Fruit fly (Drosophila melanogaster): ENCODE data around the gene CG4511.

Gene CG4511

DNA sequence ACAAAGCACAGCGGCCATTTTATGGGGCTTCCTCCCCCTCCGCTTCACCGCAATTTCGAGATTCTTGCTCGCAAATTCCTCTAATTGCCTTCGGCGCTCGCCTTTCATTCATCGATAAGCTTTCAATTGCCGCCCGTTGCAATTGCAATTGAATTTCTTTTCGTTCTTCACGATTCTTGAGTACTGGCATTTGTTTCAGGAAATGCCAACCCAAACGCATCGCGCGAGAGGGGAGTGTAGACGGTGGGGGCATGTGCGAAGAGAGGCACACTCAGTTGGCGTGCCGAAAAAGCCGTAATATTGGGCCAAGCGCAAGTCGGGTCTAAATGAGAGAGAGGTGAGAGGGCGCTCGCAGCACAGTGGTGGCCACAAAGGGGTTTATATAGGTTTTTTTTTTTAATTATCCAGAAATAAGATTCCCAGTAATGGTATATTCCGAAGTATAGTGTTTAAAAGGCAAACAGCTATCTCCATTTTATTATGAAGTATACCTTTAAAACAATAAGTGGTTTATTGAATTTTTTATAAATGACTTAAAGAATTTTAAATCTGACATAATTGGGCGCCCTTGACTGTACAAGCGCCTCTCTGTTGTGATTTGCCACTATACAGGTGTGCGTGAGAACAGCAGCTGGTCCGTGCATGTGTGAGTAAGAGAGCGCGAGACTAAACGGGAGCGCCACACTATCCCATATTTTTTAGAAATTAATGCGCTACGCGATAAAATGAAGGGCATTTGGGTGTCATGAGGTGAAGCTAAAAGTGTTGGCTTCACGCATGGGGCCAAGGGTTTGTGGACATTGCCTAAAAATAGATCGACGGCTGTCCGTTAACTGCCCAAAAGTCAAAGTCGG is 32.4 kb downstream of the CG4511 start (continued):
- TF ChIP-seq rib (GFP tag; IDR thresholded peaks at IDR 0.05) = peak; percentile 81
- TF ChIP-seq ftz-f1 (GFP tag; optimal IDR thresholded peaks at IDR 0.05) = peak; percentile 58
- TF ChIP-seq CG6689 (GFP tag; IDR thresholded peaks at IDR 0.05) = peak; percentile 87
- TF ChIP-seq D19A (tag; optimal IDR thresholded peaks at IDR 0.05) = peak; percentile 75
- peak; percentile 86 for TF ChIP-seq Camta (GFP tag; optimal IDR thresholded peaks at IDR 0.05)
- peak; percentile 94 for TF ChIP-seq CG9932 (GFP tag; IDR thresholded peaks at IDR 0.05)
- TF ChIP-seq eve (GFP tag; optimal IDR thresholded peaks at IDR 0.05) = no peak
- TF ChIP-seq Usf (GFP tag; optimal IDR thresholded peaks at IDR 0.05) = peak; percentile 73
- TF ChIP-seq tap (tag; optimal IDR thresholded peaks at IDR 0.05) = peak; percentile 63
- peak; percentile 88 for TF ChIP-seq sug (tag; optimal IDR thresholded peaks at IDR 0.05)
- TF ChIP-seq CG10654 (GFP tag; optimal IDR thresholded peaks at IDR 0.05) = peak; percentile 72
- TF ChIP-seq ab (GFP tag; optimal IDR thresholded peaks at IDR 0.05) = peak; percentile 25
- TF ChIP-seq CG8478 (optimal IDR thresholded peaks at IDR 0.05) = no peak
- peak; percentile 56 for TF ChIP-seq Ets97D (GFP tag; optimal IDR thresholded peaks at IDR 0.05)
- peak; percentile 94 for TF ChIP-seq CG32532 (GFP tag; IDR thresholded peaks at IDR 0.05)
- no peak for TF ChIP-seq bigmax (GFP tag; optimal IDR thresholded peaks at IDR 0.05)
- TF ChIP-seq seq (GFP tag; IDR thresholded peaks at IDR 0.05) = peak; percentile 85
- peak; percentile 94 for TF ChIP-seq gem (tag; optimal IDR thresholded peaks at IDR 0.05)
- TF ChIP-seq PHDP (tag; optimal IDR thresholded peaks at IDR 0.05) = peak; percentile 95
- peak; percentile 61 for TF ChIP-seq kay (GFP tag; optimal IDR thresholded peaks at IDR 0.05)
- peak; percentile 79; the same call in 1 of the 2 replicates for TF ChIP-seq CG11085 (GFP tag; IDR thresholded peaks at IDR 0.05)
- peak; percentile 94 for TF ChIP-seq CG15269 (tag; optimal IDR thresholded peaks at IDR 0.05)
- TF ChIP-seq unc-4 (GFP tag; IDR thresholded peaks at IDR 0.05; ENCODE audit: partially characterized antibody) = 0 out of 2 replicates have a peak, but pooled peaks have one; percentile 35
- no peak for TF ChIP-seq CG16813 (GFP tag; IDR thresholded peaks at IDR 0.05; ENCODE audit: partially characterized antibody)
- TF ChIP-seq Lpt (GFP tag; optimal IDR thresholded peaks at IDR 0.05) = no peak
- peak; percentile 84 for TF ChIP-seq ttk (GFP tag; IDR thresholded peaks at IDR 0.05)
- peak; percentile 78 for TF ChIP-seq CG11398 (GFP tag; optimal IDR thresholded peaks at IDR 0.05)
- peak; percentile 53 for TF ChIP-seq emc (GFP tag; optimal IDR thresholded peaks at IDR 0.05)
- TF ChIP-seq CG9437 (GFP tag; optimal IDR thresholded peaks at IDR 0.05) = peak; percentile 85
- peak; percentile 98 for TF ChIP-seq sens (GFP tag)
- peak; percentile 84 for TF ChIP-seq gro (GFP tag; optimal IDR thresholded peaks at IDR 0.05)
- peak; percentile 84 for TF ChIP-seq CG32767 (GFP tag; IDR thresholded peaks at IDR 0.05)
- 0 out of 2 replicates have a peak, but pooled peaks have one; percentile 25 for TF ChIP-seq Scr (GFP tag; IDR thresholded peaks at IDR 0.05; ENCODE audit: partially characterized antibody)
- peak; percentile 79 for TF ChIP-seq peb (GFP tag; IDR thresholded peaks at IDR 0.05)
- TF ChIP-seq CG15011 (GFP tag; optimal IDR thresholded peaks at IDR 0.05) = peak; percentile 85
- TF ChIP-seq CG2202 (tag; optimal IDR thresholded peaks at IDR 0.05) = peak; percentile 62
- peak; percentile 98 for TF ChIP-seq CG11696 (GFP tag; IDR thresholded peaks at IDR 0.05)
- TF ChIP-seq ssp (GFP tag; IDR thresholded peaks at IDR 0.05) = peak; percentile 78
- peak; percentile 88 for TF ChIP-seq CG8924 (tag; optimal IDR thresholded peaks at IDR 0.05)
- TF ChIP-seq pita (GFP tag; optimal IDR thresholded peaks at IDR 0.05) = no peak
- TF ChIP-seq Xbp1 (GFP tag; optimal IDR thresholded peaks at IDR 0.05) = peak; percentile 88
- TF ChIP-seq CG7372 (GFP tag; IDR thresholded peaks at IDR 0.05) = peak; percentile 84
- TF ChIP-seq CG8281 (tag; optimal IDR thresholded peaks at IDR 0.05) = peak; percentile 69
- peak; percentile 74 for TF ChIP-seq fd96Cb (tag; optimal IDR thresholded peaks at IDR 0.05)
- TF ChIP-seq CG33557 (GFP tag; optimal IDR thresholded peaks at IDR 0.05) = peak; percentile 84
- TF ChIP-seq Deaf1 (tag; optimal IDR thresholded peaks at IDR 0.05) = peak; percentile 48
- peak; percentile 91 for TF ChIP-seq mam (GFP tag; optimal IDR thresholded peaks at IDR 0.05)
- no peak for TF ChIP-seq Dfd (GFP tag; optimal IDR thresholded peaks at IDR 0.05)
- TF ChIP-seq CG17829 (tag; optimal IDR thresholded peaks at IDR 0.05) = peak; percentile 76
- peak; percentile 92 for TF ChIP-seq dmrt99B (tag; optimal IDR thresholded peaks at IDR 0.05)

Data from whole organism, embryonic.